Fruit fly (Drosophila melanogaster) S2 (cell line): ENCODE measurements around the gene Noc2.

Experiments
- CG8478 ChIP-seq: fragments of >200 bp; optimal IDR thresholded peaks from 2 replicates; lab custom pipeline; 2018
- CTCF ChIP-seq, 2 experiments: fragments of >200 bp; optimal IDR thresholded peaks; 2 replicates each; lab custom pipeline; 2018

- TF ChIP-seq CG8478 (lab: Kevin White, UChicago), result no peak
- TF ChIP-seq CTCF (optimal IDR thresholded peaks at IDR 0.05; lab: Kevin White, UChicago), result no peak
These were observed 25.9 kb downstream of the Noc2 start for dm6 chr2L:21189273-21189781.
